Worm (Caenorhabditis elegans): Measurements from ENCODE around the gene C52B9.4.

C52B9.4 gene

DNA sequence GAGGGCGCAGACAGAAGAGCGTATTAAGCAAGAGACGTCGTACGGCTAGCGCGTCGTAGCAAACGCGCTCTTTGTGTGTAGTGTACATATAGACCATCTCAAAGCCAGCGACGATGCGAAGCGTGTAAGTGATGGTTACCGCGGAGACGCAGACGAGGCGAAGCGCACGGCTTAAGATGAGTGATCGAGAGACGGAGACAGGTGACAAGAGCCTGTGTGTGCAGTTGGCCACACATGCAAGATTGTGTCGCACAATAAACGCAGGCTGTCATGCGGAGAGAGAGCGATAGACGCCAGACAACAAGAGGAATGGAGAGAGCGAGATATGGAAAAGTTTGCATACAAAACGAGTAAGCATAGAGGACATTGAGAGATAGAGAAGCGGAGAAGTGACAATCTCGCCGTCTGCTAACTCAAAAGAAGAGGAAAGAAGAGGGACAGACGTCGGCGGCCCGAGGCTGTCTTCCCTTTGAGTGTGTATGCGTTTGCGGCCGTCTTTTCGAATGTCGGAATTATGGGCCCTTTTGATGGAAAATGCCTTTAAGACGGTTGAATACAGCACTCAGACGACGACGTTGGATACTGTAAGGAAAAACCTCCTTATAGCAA lies 37.6 kb upstream of the C52B9.4 start:
- TF ChIP-seq cnd-1 (tag; optimal IDR thresholded peaks at IDR 0.05), result peak; percentile 26
- TF ChIP-seq ham-2 (GFP tag; optimal IDR thresholded peaks at IDR 0.05), result peak; percentile 100
- peak; percentile 61 for TF ChIP-seq unc-120 (tag; optimal IDR thresholded peaks at IDR 0.05; ENCODE audit: poor library complexity, severe bottlenecking)
- TF ChIP-seq nhr-28 (tag; optimal IDR thresholded peaks at IDR 0.05), result no peak
- TF ChIP-seq bed-3 (GFP tag; optimal IDR thresholded peaks at IDR 0.05), result no peak
- TF ChIP-seq snpc-4 (tag; optimal IDR thresholded peaks at IDR 0.05), result no peak
- peak; percentile 55 for TF ChIP-seq pha-4 (tag; optimal IDR thresholded peaks at IDR 0.05)
- TF ChIP-seq hlh-1 (tag; optimal IDR thresholded peaks at IDR 0.05), result peak; percentile 26
- TF ChIP-seq lin-13 (tag; optimal IDR thresholded peaks at IDR 0.05), result peak; percentile 54
- peak; percentile 72 for TF ChIP-seq ces-1 (GFP tag; optimal IDR thresholded peaks at IDR 0.05)
- TF ChIP-seq unc-62 (GFP tag; optimal IDR thresholded peaks at IDR 0.05), result peak; percentile 32
- peak; percentile 12 for TF ChIP-seq ceh-39 (tag; optimal IDR thresholded peaks at IDR 0.05)
- peak; percentile 32 for TF ChIP-seq mls-2 (tag; optimal IDR thresholded peaks at IDR 0.05)

DNA sequence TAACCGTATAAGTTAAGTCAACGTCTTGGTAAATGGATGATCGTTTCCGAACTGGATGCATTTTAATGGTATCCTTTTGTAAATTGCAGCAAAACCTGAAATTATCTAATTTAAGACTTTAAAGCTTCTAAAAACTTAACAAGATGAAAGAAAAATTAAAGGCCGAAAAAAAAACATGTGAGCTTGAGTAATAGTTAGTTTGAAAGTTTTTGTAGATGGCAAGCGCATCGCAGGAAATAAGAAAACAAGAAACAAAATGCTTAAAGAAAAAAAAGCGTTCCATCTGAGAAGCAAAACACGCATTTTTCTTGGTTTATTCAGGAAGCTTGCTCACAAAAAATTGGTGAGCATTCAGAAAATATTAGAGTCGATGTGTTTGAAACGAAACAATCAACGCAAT lies 24.7 kb upstream of the C52B9.4 start, which contains the start of gene rab-37:
rab-37 (minus strand) TSS at position 101 of the 400 bp plus-strand sequence.
- TF ChIP-seq tbx-8 (GFP tag; optimal IDR thresholded peaks at IDR 0.05) (no peak), unc-62 (GFP tag; optimal IDR thresholded peaks at IDR 0.05) (no peak), ham-2 (GFP tag; optimal IDR thresholded peaks at IDR 0.05) (no peak), drap-1 (GFP tag; optimal IDR thresholded peaks at IDR 0.05) (no peak), bed-3 (GFP tag; optimal IDR thresholded peaks at IDR 0.05) (no peak)

DNA sequence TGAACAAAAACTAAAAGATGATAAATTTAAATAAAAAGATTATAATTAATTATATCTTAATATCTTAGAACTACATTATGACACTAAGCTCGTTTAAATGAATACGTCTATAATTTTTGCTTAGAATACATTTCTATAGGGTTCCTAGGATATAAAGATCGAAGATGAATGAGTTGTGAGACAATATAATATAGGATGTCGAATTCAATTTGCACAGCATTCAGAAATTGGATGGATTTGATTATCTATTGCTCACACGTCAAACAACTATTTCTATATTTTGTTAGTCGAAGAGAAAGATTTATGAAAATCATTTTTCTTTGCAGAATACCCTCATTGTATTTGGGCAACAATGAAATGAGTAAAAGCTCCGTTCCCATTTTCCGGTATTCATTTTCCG lies 21.5 kb upstream of the C52B9.4 start:
- TF ChIP-seq ces-1 (GFP tag; optimal IDR thresholded peaks at IDR 0.05) (peak; percentile 80), pha-4 (tag; optimal IDR thresholded peaks at IDR 0.05) (no peak), snpc-4 (tag; optimal IDR thresholded peaks at IDR 0.05) (no peak), ceh-43 (GFP tag; optimal IDR thresholded peaks at IDR 0.05) (no peak)

DNA sequence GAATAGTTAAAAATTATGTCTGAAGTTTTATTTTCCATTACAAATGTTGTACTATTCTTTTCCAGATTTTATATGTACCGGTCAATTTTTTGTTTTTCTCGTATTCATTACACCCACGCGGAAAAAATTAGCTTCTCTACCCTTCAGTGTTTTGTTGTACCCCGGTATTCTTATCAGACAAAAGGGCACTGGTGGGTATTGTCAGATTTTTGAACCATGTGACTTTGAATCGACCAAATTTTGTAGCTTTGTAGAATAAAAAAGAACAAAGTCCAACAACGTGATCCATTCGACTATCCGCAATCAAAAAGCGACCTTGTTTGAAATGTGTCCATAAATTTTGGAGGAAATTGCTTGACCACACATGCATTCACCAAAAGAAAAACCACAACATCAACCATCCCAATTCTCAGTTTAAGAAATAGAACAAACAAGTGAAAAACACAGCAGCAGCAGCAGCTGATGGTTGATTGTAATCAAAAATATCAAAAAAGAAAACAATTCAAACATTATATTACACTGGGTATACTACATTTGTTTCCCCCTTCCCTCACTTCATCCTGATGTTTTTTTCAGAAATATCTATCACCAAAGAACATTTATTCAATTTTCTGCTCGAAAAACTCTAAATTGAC lies 15.8 kb upstream of the C52B9.4 start:
- no peak for TF ChIP-seq mab-5 (tag; optimal IDR thresholded peaks at IDR 0.05)
- TF ChIP-seq bed-3 (GFP tag; optimal IDR thresholded peaks at IDR 0.05), result no peak
- no peak for TF ChIP-seq unc-120 (tag; optimal IDR thresholded peaks at IDR 0.05; ENCODE audit: poor library complexity, severe bottlenecking)
- TF ChIP-seq cnd-1 (tag; optimal IDR thresholded peaks at IDR 0.05), result no peak
- no peak for TF ChIP-seq unc-62 (GFP tag; optimal IDR thresholded peaks at IDR 0.05)
- TF ChIP-seq ham-2 (GFP tag; optimal IDR thresholded peaks at IDR 0.05), result no peak
- TF ChIP-seq zip-8 (tag; optimal IDR thresholded peaks at IDR 0.05), result no peak

DNA sequence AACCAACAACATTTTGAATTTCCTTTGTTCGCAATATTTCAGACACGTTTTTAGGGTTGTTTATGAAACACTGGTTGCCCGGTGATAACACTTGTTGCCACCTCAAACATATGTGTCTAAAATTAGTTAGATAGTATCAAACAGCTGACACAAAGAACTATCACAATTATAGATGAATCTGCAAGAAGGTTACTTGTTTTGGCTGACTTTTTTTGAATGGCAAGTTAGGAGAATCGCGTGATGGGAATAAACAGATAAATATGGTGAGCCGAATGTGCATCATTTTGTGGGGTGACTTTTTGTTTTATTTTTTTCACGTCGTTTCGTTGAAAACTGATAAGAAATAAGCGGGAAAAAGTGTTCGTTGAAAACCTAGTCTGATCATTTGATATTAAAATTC lies 15.3 kb upstream of the C52B9.4 start:
- TF ChIP-seq unc-39 (tag; optimal IDR thresholded peaks at IDR 0.05), result no peak
- TF ChIP-seq ztf-11 (tag; optimal IDR thresholded peaks at IDR 0.05), result no peak
- no peak for TF ChIP-seq nhr-237 (tag; optimal IDR thresholded peaks at IDR 0.05)
- no peak for TF ChIP-seq elt-3 (tag; optimal IDR thresholded peaks at IDR 0.05)
- TF ChIP-seq ceh-83 (GFP tag; optimal IDR thresholded peaks at IDR 0.05), result no peak

DNA sequence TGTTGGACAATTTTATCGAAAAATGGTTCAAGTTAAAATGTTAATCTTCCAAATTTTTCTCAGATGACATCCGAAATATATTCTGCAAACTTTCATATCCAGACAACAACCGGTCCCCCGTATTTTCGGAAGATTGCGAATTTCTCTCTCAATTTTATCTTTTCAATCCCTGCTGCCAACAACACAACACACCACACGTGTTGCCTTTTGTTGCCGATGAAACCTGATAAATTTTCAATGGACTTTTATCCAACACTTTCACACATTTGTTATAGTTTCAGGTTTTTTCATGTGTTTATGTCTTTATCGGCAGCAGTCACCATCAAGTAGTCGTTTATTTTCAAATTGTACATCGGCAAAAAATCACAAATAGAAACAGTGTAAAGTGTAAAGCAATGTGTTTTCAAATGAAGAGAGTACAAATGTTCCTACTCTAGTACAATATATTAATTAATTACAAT lies 14.2 kb upstream of the C52B9.4 start:
- TF ChIP-seq pha-4 (tag; optimal IDR thresholded peaks at IDR 0.05) (no peak), unc-62 (GFP tag; optimal IDR thresholded peaks at IDR 0.05) (peak; percentile 15), hlh-1 (tag; optimal IDR thresholded peaks at IDR 0.05) (peak; percentile 29), elt-1 (tag; optimal IDR thresholded peaks at IDR 0.05; ENCODE audit: borderline replicate concordance, insufficient read depth) (no peak), unc-120 (tag; optimal IDR thresholded peaks at IDR 0.05; ENCODE audit: poor library complexity, severe bottlenecking) (peak; percentile 10), sptf-1 (tag; optimal IDR thresholded peaks at IDR 0.05) (no peak)
